Fruit fly (Drosophila melanogaster) whole organism, embryonic: ENCODE results near the gene CG10445.

ENCODE experiments used
- Antp ChIP-seq: fragments of 200-800 bp; sonication (Bioruptor generic); optimal IDR thresholded peaks from 3 replicates; lab custom pipeline; 2016; ENCODE audit warnings: missing biosample characterization, missing genetic modification characterization
- B-H2 ChIP-seq: fragments of 200-800 bp; sonication (Bioruptor generic); optimal IDR thresholded peaks from 2 replicates; lab custom pipeline; 2018; ENCODE audit warnings: missing biosample characterization, mild to moderate bottlenecking, missing genetic modification characterization
- Blimp-1 ChIP-seq: fragments of 200-800 bp; sonication (Bioruptor generic); optimal IDR thresholded peaks from 3 replicates; lab custom pipeline; 2018; ENCODE audit warnings: missing biosample characterization, missing genetic modification characterization, mild to moderate bottlenecking, moderate library complexity, missing genetic modification reagents
- CG10267 ChIP-seq: fragments of 200-800 bp; sonication (Bioruptor generic); optimal IDR thresholded peaks from 2 replicates; lab custom pipeline; 2018; ENCODE audit warnings: missing biosample characterization, mild to moderate bottlenecking, missing genetic modification characterization, moderate library complexity
- CG10654 ChIP-seq: fragments of 200-800 bp; sonication (Bioruptor generic); optimal IDR thresholded peaks from 2 replicates; lab custom pipeline; 2016; ENCODE audit warnings: missing biosample characterization, missing genetic modification characterization
- CG12659 ChIP-seq: fragments of 200-800 bp; sonication (Bioruptor generic); optimal IDR thresholded peaks from 3 replicates; lab custom pipeline; 2017; ENCODE audit warnings: mild to moderate bottlenecking, missing biosample characterization, missing genetic modification reagents, missing genetic modification characterization
- CG14050 ChIP-seq: fragments of 200-800 bp; sonication (Bioruptor generic); IDR thresholded peaks from 3 replicates; pipeline ENCODE4 v1.3.6; 2022; ENCODE audit warnings: missing biosample characterization, missing genetic modification characterization
- CG1602 ChIP-seq: fragments of 200-800 bp; sonication (Bioruptor generic); optimal IDR thresholded peaks from 3 replicates; lab custom pipeline; 2016; ENCODE audit warnings: missing biosample characterization, missing genetic modification characterization
- CG17385 ChIP-seq: fragments of 200-800 bp; sonication (Bioruptor generic); optimal IDR thresholded peaks from 3 replicates; lab custom pipeline; 2018; ENCODE audit warnings: missing biosample characterization, mild to moderate bottlenecking, missing genetic modification characterization
- CG17829 ChIP-seq: fragments of 200-800 bp; optimal IDR thresholded peaks from 2 replicates; lab custom pipeline; 2019; ENCODE audit warnings: missing biosample characterization, mild to moderate bottlenecking, missing genetic modification characterization, moderate library complexity
- CG17912 ChIP-seq: fragments of 200-800 bp; sonication (Bioruptor generic); optimal IDR thresholded peaks from 2 replicates; lab custom pipeline; 2018; ENCODE audit warnings: missing biosample characterization, mild to moderate bottlenecking, missing genetic modification characterization
- CG18764 ChIP-seq: fragments of 200-800 bp; sonication (Bioruptor generic); optimal IDR thresholded peaks from 3 replicates; lab custom pipeline; 2016; ENCODE audit warnings: missing biosample characterization, missing genetic modification characterization
- CG2120 ChIP-seq: fragments of 200-800 bp; sonication (Bioruptor generic); optimal IDR thresholded peaks from 3 replicates; lab custom pipeline; 2016; ENCODE audit warnings: missing biosample characterization, missing genetic modification characterization
- CG31441 ChIP-seq: fragments of 200-800 bp; sonication (Bioruptor generic); IDR thresholded peaks from 2 replicates; pipeline ENCODE4 v1.3.6; 2022; ENCODE audit warnings: missing biosample characterization, missing genetic modification characterization
- CG34422 ChIP-seq: fragments of 200-800 bp; sonication (Bioruptor generic); IDR thresholded peaks from 3 replicates; pipeline ENCODE4 v1.3.6; 2022; ENCODE audit warnings: missing biosample characterization, missing genetic modification characterization
- CG6175 ChIP-seq: fragments of 200-800 bp; sonication (Bioruptor generic); IDR thresholded peaks from 3 replicates; pipeline ENCODE4 v1.3.6; 2022; ENCODE audit warnings: missing biosample characterization, missing genetic modification characterization
- CG8089 ChIP-seq: fragments of 200-800 bp; sonication (Bioruptor generic); optimal IDR thresholded peaks from 3 replicates; lab custom pipeline; 2016; ENCODE audit warnings: missing biosample characterization, missing genetic modification characterization
- CG8478 ChIP-seq: fragments of >200 bp; optimal IDR thresholded peaks from 2 replicates; lab custom pipeline; 2018
- CkIIα-i1 ChIP-seq: fragments of 200-800 bp; sonication (Bioruptor generic); IDR thresholded peaks from 2 replicates; pipeline ENCODE4 v1.3.6; 2022; ENCODE audit warnings: missing biosample characterization, missing genetic modification characterization
- Fer3 ChIP-seq: fragments of 200-800 bp; sonication (Bioruptor generic); optimal IDR thresholded peaks from 2 replicates; lab custom pipeline; 2018; ENCODE audit warnings: missing biosample characterization, mild to moderate bottlenecking, missing genetic modification characterization, moderate library complexity
- HHEX ChIP-seq: fragments of 200-800 bp; sonication (Bioruptor generic); optimal IDR thresholded peaks from 3 replicates; lab custom pipeline; 2017; ENCODE audit warnings: missing biosample characterization, mild to moderate bottlenecking, missing genetic modification characterization, missing genetic modification reagents
- Hr78 ChIP-seq, 2 experiments: fragments of 200-800 bp in 1 of 2; fragments of >200 bp in 1 of 2; sonication (Bioruptor generic) in 1 of 2; optimal IDR thresholded peaks; 2 replicates each; lab custom pipeline; 2017 to 2019; ENCODE audit warnings: missing biosample characterization in 2 of 2, missing genetic modification characterization in 2 of 2, mild to moderate bottlenecking in 1 of 2, moderate library complexity in 1 of 2
- MTF-1 ChIP-seq: fragments of 200-800 bp; sonication (Bioruptor generic); optimal IDR thresholded peaks from 2 replicates; lab custom pipeline; 2018; ENCODE audit warnings: missing biosample characterization, mild to moderate bottlenecking, missing genetic modification characterization, borderline replicate concordance
- Opbp ChIP-seq: fragments of 200-800 bp; sonication (Bioruptor generic); IDR thresholded peaks from 3 replicates; pipeline ENCODE4 v1.3.6; 2022; ENCODE audit warnings: missing biosample characterization, missing genetic modification characterization; ENCODE audit not compliant: partially characterized antibody
- Scr ChIP-seq: fragments of 200-800 bp; sonication (Bioruptor generic); IDR thresholded peaks from 2 replicates; pipeline ENCODE4 v1.3.6; 2022; ENCODE audit warnings: missing biosample characterization, missing genetic modification characterization; ENCODE audit not compliant: partially characterized antibody
- Ssrp ChIP-seq: fragments of 200-800 bp; sonication (Bioruptor generic); optimal IDR thresholded peaks from 2 replicates; lab custom pipeline; 2018; ENCODE audit warnings: missing biosample characterization, mild to moderate bottlenecking, missing genetic modification characterization, moderate library complexity
- ash1 ChIP-seq: fragments of 200-800 bp; sonication (Bioruptor generic); optimal IDR thresholded peaks from 2 replicates; lab custom pipeline; 2018; ENCODE audit warnings: missing biosample characterization, mild to moderate bottlenecking, missing genetic modification characterization
- cas ChIP-seq: fragments of 200-800 bp; sonication (Bioruptor generic); IDR thresholded peaks from 2 replicates; pipeline ENCODE4 v1.3.6; 2022; ENCODE audit warnings: missing biosample characterization, missing genetic modification characterization
- croc ChIP-seq: fragments of 200-800 bp; sonication (Bioruptor generic); conservative IDR thresholded peaks from 3 replicates; pipeline ENCODE4 v1.3.6; 2022; ENCODE audit warnings: missing biosample characterization, missing genetic modification characterization
- crp ChIP-seq, 2 experiments: fragments of 200-800 bp; sonication (Bioruptor generic); optimal IDR thresholded peaks; 2 replicates in 1 of 2; 3 replicates in 1 of 2; lab custom pipeline; 2017; ENCODE audit warnings: missing biosample characterization in 2 of 2, missing genetic modification characterization in 2 of 2, mild to moderate bottlenecking in 1 of 2, moderate library complexity in 1 of 2
- ems ChIP-seq: fragments of 200-800 bp; sonication (Bioruptor generic); optimal IDR thresholded peaks from 3 replicates; lab custom pipeline; 2016; ENCODE audit warnings: missing biosample characterization, missing genetic modification characterization
- insv ChIP-seq, 2 experiments: fragments of 200-800 bp; sonication (Bioruptor generic); optimal IDR thresholded peaks; 3 replicates each; lab custom pipeline; 2016 to 2018; ENCODE audit warnings: missing biosample characterization in 2 of 2, missing genetic modification characterization in 2 of 2
- kah ChIP-seq: fragments of 200-800 bp; sonication (Bioruptor generic); optimal IDR thresholded peaks from 2 replicates; lab custom pipeline; 2018; ENCODE audit warnings: missing biosample characterization, mild to moderate bottlenecking, missing genetic modification characterization
- klu ChIP-seq: fragments of 200-800 bp; sonication (Bioruptor generic); IDR thresholded peaks from 2 replicates; pipeline ENCODE4 v1.3.6; 2022; ENCODE audit warnings: missing biosample characterization, missing genetic modification characterization
- lilli ChIP-seq: fragments of 200-800 bp; sonication (Bioruptor generic); optimal IDR thresholded peaks from 3 replicates; lab custom pipeline; 2016; ENCODE audit warnings: missing biosample characterization, missing genetic modification characterization
- lmd ChIP-seq: fragments of 200-800 bp; sonication (Bioruptor generic); IDR thresholded peaks from 2 replicates; pipeline ENCODE4 v1.3.6; 2022; ENCODE audit warnings: missing biosample characterization, missing genetic modification characterization
- nom ChIP-seq: fragments of 200-800 bp; sonication (Bioruptor generic); optimal IDR thresholded peaks from 2 replicates; lab custom pipeline; 2017; ENCODE audit warnings: missing biosample characterization, missing genetic modification characterization, mild to moderate bottlenecking, moderate library complexity, missing genetic modification reagents
- pb ChIP-seq: fragments of 200-800 bp; sonication (Bioruptor generic); optimal IDR thresholded peaks from 3 replicates; lab custom pipeline; 2016; ENCODE audit warnings: missing biosample characterization, missing genetic modification characterization
- phol ChIP-seq: fragments of 200-800 bp; sonication (Bioruptor generic); optimal IDR thresholded peaks from 3 replicates; lab custom pipeline; 2018; ENCODE audit warnings: missing biosample characterization, mild to moderate bottlenecking, missing genetic modification characterization, moderate library complexity
- repo ChIP-seq: fragments of 200-800 bp; sonication (Bioruptor generic); optimal IDR thresholded peaks from 2 replicates; lab custom pipeline; 2016; ENCODE audit warnings: missing biosample characterization, missing genetic modification characterization
- row ChIP-seq: fragments of 200-800 bp; sonication (Bioruptor generic); IDR thresholded peaks from 3 replicates; pipeline ENCODE4 v1.3.6; 2022; ENCODE audit warnings: missing biosample characterization, missing genetic modification characterization
- run ChIP-seq: fragments of 200-800 bp; sonication (Bioruptor generic); optimal IDR thresholded peaks from 3 replicates; lab custom pipeline; 2018; ENCODE audit warnings: missing biosample characterization, mild to moderate bottlenecking, missing genetic modification characterization
- sd ChIP-seq: fragments of 200-800 bp; sonication (Bioruptor generic); optimal IDR thresholded peaks from 3 replicates; lab custom pipeline; 2018; ENCODE audit warnings: missing biosample characterization, mild to moderate bottlenecking, missing genetic modification characterization, moderate library complexity
- slou ChIP-seq: fragments of 200-800 bp; sonication (Bioruptor generic); optimal IDR thresholded peaks from 3 replicates; lab custom pipeline; 2016; ENCODE audit warnings: missing biosample characterization, missing genetic modification characterization
- sr ChIP-seq: fragments of 200-800 bp; sonication (Bioruptor generic); IDR thresholded peaks from 3 replicates; pipeline ENCODE4 v1.3.6; 2022; ENCODE audit warnings: missing biosample characterization, missing genetic modification characterization
- tna ChIP-seq: fragments of 200-800 bp; sonication (Bioruptor generic); IDR thresholded peaks from 2 replicates; pipeline ENCODE4 v1.3.6; 2022; ENCODE audit warnings: missing biosample characterization, missing genetic modification characterization; ENCODE audit not compliant: partially characterized antibody
- trh ChIP-seq: fragments of 200-800 bp; sonication (Bioruptor generic); optimal IDR thresholded peaks from 2 replicates; lab custom pipeline; 2016; ENCODE audit warnings: missing biosample characterization, missing genetic modification characterization
- tup ChIP-seq: fragments of 200-800 bp; sonication (Bioruptor generic); optimal IDR thresholded peaks from 2 replicates; lab custom pipeline; 2016; ENCODE audit warnings: missing biosample characterization, mild to moderate bottlenecking, missing genetic modification characterization, moderate library complexity
- wek ChIP-seq: fragments of 200-800 bp; sonication (Bioruptor generic); optimal IDR thresholded peaks from 3 replicates; lab custom pipeline; 2018; ENCODE audit warnings: missing biosample characterization, mild to moderate bottlenecking, missing genetic modification characterization, moderate library complexity
- zen2 ChIP-seq: fragments of 200-800 bp; sonication (Bioruptor generic); IDR thresholded peaks from 3 replicates; pipeline ENCODE4 v1.3.6; 2022; ENCODE audit warnings: missing biosample characterization, missing genetic modification characterization; ENCODE audit not compliant: partially characterized antibody

The CG10445 gene

dm6 chr3R:7886859-7887190 is 33.3 kb downstream of the CG10445 start, which contains the start of gene ArgRS-m (continued):
- TF ChIP-seq CG17912 (GFP tag; lab: Kevin White, UChicago) (no peak), Scr (peak; percentile 48), run (tag; lab: Kevin White, UChicago) (no peak), sr (no peak), tna (no peak), CG14050 (no peak; the same call in 2 of the 3 replicates), ash1 (no peak), MTF-1 (GFP tag; lab: Kevin White, UChicago) (no peak), CG1602 (GFP tag; lab: Kevin White, UChicago) (peak; percentile 16), Ssrp (tag; lab: Kevin White, UChicago) (no peak), croc (GFP tag; lab: Robert Waterston, UW) (no peak), Fer3 (tag; lab: Kevin White, UChicago) (peak; percentile 43), lilli (peak; percentile 80), slou (GFP tag; lab: Kevin White, UChicago) (no peak), Hr78 (GFP tag; optimal IDR thresholded peaks at IDR 0.05; lab: Kevin White, UChicago) (no peak), klu (GFP tag; lab: Robert Waterston, UW) (no peak), CkIIα-i1 (GFP tag; lab: Robert Waterston, UW) (no peak), repo (GFP tag; lab: Kevin White, UChicago) (peak; percentile 26), Opbp (GFP tag; lab: Robert Waterston, UW) (peak; percentile 34; the same call in 1 of the 3 replicates), CG18764 (GFP tag; lab: Kevin White, UChicago) (peak; percentile 42), phol (tag; lab: Kevin White, UChicago) (peak; percentile 38), sd (peak; percentile 33), CG6175 (GFP tag; lab: Robert Waterston, UW) (0 out of 3 replicates have a peak, but pooled peaks have one; percentile 40), CG34422 (GFP tag; lab: Robert Waterston, UW) (peak; percentile 48; the same call in 1 of the 3 replicates), B-H2 (no peak), kah (GFP tag; lab: Kevin White, UChicago) (no peak), ems (peak; percentile 69), CG8478 (lab: Kevin White, UChicago) (no peak), CG12659 (GFP tag; lab: Kevin White, UChicago) (peak; percentile 76), CG8089 (GFP tag; lab: Kevin White, UChicago) (no peak), lmd (GFP tag; lab: Robert Waterston, UW) (peak; percentile 38), trh (GFP tag; lab: Kevin White, UChicago) (no peak), nom (GFP tag; lab: Kevin White, UChicago) (no peak), CG10267 (tag; lab: Kevin White, UChicago) (peak; percentile 50), cas (GFP tag; lab: Robert Waterston, UW) (0 out of 2 replicates have a peak, but pooled peaks have one; percentile 10), CG31441 (no peak), pb (GFP tag; lab: Kevin White, UChicago) (peak; percentile 12), CG17829 (tag; lab: Kevin White, UChicago) (peak; percentile 45), Blimp-1 (GFP tag; lab: Kevin White, UChicago) (no peak), CG2120 (peak; percentile 89), row (GFP tag; lab: Robert Waterston, UW) (peak; percentile 59; the same call in 2 of the 3 replicates), HHEX (GFP tag; lab: Kevin White, UChicago) (no peak), tup (GFP tag; lab: Kevin White, UChicago) (no peak), wek (no peak), Antp (GFP tag; lab: Kevin White, UChicago) (peak; percentile 52), crp (GFP tag; optimal IDR thresholded peaks at IDR 0.05; lab: Kevin White, UChicago) (peak; percentile 67 to 98), CG10654 (GFP tag; lab: Kevin White, UChicago) (peak; percentile 20), insv (GFP tag; optimal IDR thresholded peaks at IDR 0.05; lab: Kevin White, UChicago) (peak in 1 of 2 experiments; percentile 25), CG17385 (GFP tag; lab: Kevin White, UChicago) (peak; percentile 13), zen2 (GFP tag; lab: Robert Waterston, UW) (no peak)
